Worm (Caenorhabditis elegans): Measurements from ENCODE around the gene Y53G8AM.7.

Y53G8AM.7 gene

ce11 chrIII:3249038-3249420 is 17.5 kb downstream of the Y53G8AM.7 start (continued):
- TF ChIP-seq egl-44 (GFP tag; IDR thresholded peaks at IDR 0.05) (peak; percentile 67; the same call in 1 of the 2 replicates), snpc-1.3 (tag; optimal IDR thresholded peaks at IDR 0.05; ENCODE audit: insufficient read depth) (peak; percentile 58), attf-6 (GFP tag; IDR thresholded peaks at IDR 0.05) (peak; percentile 68; the same call in 1 of the 2 replicates), Y53G8AR.9 (GFP tag; conservative IDR thresholded peaks at IDR 0.05) (peak; percentile 77), egl-18 (GFP tag; IDR thresholded peaks at IDR 0.05) (no peak), unc-62 (GFP tag; optimal IDR thresholded peaks at IDR 0.05) (no peak), chd-7 (tag; optimal IDR thresholded peaks at IDR 0.05) (no peak), snpc-4 (GFP tag; optimal IDR thresholded peaks at IDR 0.05) (no peak), snpc-4 (tag; optimal IDR thresholded peaks at IDR 0.05) (peak in 1 of 4 experiments; percentile 43), akir-1 (GFP tag; optimal IDR thresholded peaks at IDR 0.05) (no peak), tbx-9 (tag; optimal IDR thresholded peaks at IDR 0.05; ENCODE audit: borderline replicate concordance) (no peak), aptf-3 (GFP tag; IDR thresholded peaks at IDR 0.05) (0 out of 2 replicates have a peak, but pooled peaks have one; percentile 58), pbrm-1 (GFP tag; IDR thresholded peaks at IDR 0.05) (peak; percentile 47; the same call in 1 of the 2 replicates), sea-2 (GFP tag; IDR thresholded peaks at IDR 0.05) (no peak), K11D2.4 (GFP tag; IDR thresholded peaks at IDR 0.05) (no peak), ZK185.1 (tag; optimal IDR thresholded peaks at IDR 0.05; ENCODE audit: poor library complexity, severe bottlenecking) (no peak), nhr-90 (tag; optimal IDR thresholded peaks at IDR 0.05) (peak; percentile 80), atf-7 (tag; optimal IDR thresholded peaks at IDR 0.05) (peak; percentile 60), ceh-27 (GFP tag; optimal IDR thresholded peaks at IDR 0.05) (no peak), ceh-79 (tag; optimal IDR thresholded peaks at IDR 0.05) (peak; percentile 26), ceh-40 (GFP tag; IDR thresholded peaks at IDR 0.05) (no peak), madf-8 (GFP tag; conservative IDR thresholded peaks at IDR 0.05) (no peak), nfya-1 (tag; optimal IDR thresholded peaks at IDR 0.05; ENCODE audit: borderline replicate concordance, insufficient read depth) (no peak), nhr-80 (tag; optimal IDR thresholded peaks at IDR 0.05) (no peak), nfya-2 (GFP tag; IDR thresholded peaks at IDR 0.05) (no peak), nhr-27 (tag; optimal IDR thresholded peaks at IDR 0.05) (no peak), bed-1 (GFP tag; IDR thresholded peaks at IDR 0.05) (no peak), B0035.1 (tag; optimal IDR thresholded peaks at IDR 0.05) (no peak), athp-1 (tag; optimal IDR thresholded peaks at IDR 0.05) (peak; percentile 56), ztf-22 (GFP tag; optimal IDR thresholded peaks at IDR 0.05) (peak; percentile 30), hmg-20 (GFP tag; IDR thresholded peaks at IDR 0.05) (no peak), ama-1 (optimal IDR thresholded peaks at IDR 0.05) (no peak), ama-1 (GFP tag; optimal IDR thresholded peaks at IDR 0.05) (peak; percentile 11 to 93), snpc-3.4 (tag; optimal IDR thresholded peaks at IDR 0.05) (peak; percentile 74), mcd-1 (GFP tag; IDR thresholded peaks at IDR 0.05) (no peak)

ce11 chrIII:3248307-3249037 is 18.0 kb downstream of the Y53G8AM.7 start, which contains the start of gene nduf-9:
nduf-9 (minus strand) TSS chrIII:3248575.
- TF ChIP-seq hlh-12 (tag; optimal IDR thresholded peaks at IDR 0.05) (no peak), nhr-179 (tag; optimal IDR thresholded peaks at IDR 0.05) (no peak), egl-44 (GFP tag; IDR thresholded peaks at IDR 0.05) (no peak), lsl-1 (GFP tag; optimal IDR thresholded peaks at IDR 0.05) (peak; percentile 71), lin-54 (GFP tag; optimal IDR thresholded peaks at IDR 0.05) (no peak), snpc-3.4 (tag; optimal IDR thresholded peaks at IDR 0.05) (no peak), F37B4.10 (GFP tag; IDR thresholded peaks at IDR 0.05) (no peak), atf-7 (tag; optimal IDR thresholded peaks at IDR 0.05) (no peak), lin-40 (tag; optimal IDR thresholded peaks at IDR 0.05) (no peak), zfh-2 (GFP tag; conservative IDR thresholded peaks at IDR 0.05) (peak; percentile 56; the same call in 1 of the 2 replicates), C17E4.6 (GFP tag; IDR thresholded peaks at IDR 0.05) (no peak), B0261.1 (tag; optimal IDR thresholded peaks at IDR 0.05) (no peak), snpc-1.1 (tag; optimal IDR thresholded peaks at IDR 0.05; ENCODE audit: insufficient read depth) (no peak), dpl-1 (GFP tag; optimal IDR thresholded peaks at IDR 0.05) (no peak), ceh-58 (GFP tag; IDR thresholded peaks at IDR 0.05) (no peak), lsy-27 (tag; optimal IDR thresholded peaks at IDR 0.05; ENCODE audit: borderline replicate concordance, insufficient read depth) (no peak)
